Fruit fly (Drosophila melanogaster) whole organism, wandering third instar larva: ENCODE measurements around the gene mamo.

ENCODE experiments used
- Abd-B ChIP-seq: fragments of >200 bp; optimal IDR thresholded peaks from 2 replicates; lab custom pipeline; 2017; ENCODE audit warnings: missing biosample characterization, missing genetic modification characterization
- CrebA ChIP-seq: fragments of 200-800 bp; sonication (Bioruptor generic); optimal IDR thresholded peaks from 2 replicates; lab custom pipeline; 2016; ENCODE audit warnings: missing biosample characterization, mild to moderate bottlenecking, missing genetic modification characterization, borderline replicate concordance
- Dfd ChIP-seq: fragments of >200 bp; optimal IDR thresholded peaks from 2 replicates; lab custom pipeline; 2017; ENCODE audit warnings: missing biosample characterization, missing genetic modification characterization
- Dif ChIP-seq: fragments of 200-275, 200-300 bp; sonication (Bioruptor generic); optimal IDR thresholded peaks from 2 replicates; lab custom pipeline; 2018; ENCODE audit warnings: missing biosample characterization, missing genetic modification characterization; ENCODE audit not compliant: partially characterized antibody
- GATAd ChIP-seq: sonication (Bioruptor generic); optimal IDR thresholded peaks from 2 replicates; lab custom pipeline; 2016; ENCODE audit warnings: missing biosample characterization, missing genetic modification characterization
- Hnf4 ChIP-seq: fragments of 200-800 bp; sonication (Bioruptor generic); optimal IDR thresholded peaks from 2 replicates; lab custom pipeline; 2016; ENCODE audit warnings: missing biosample characterization, mild to moderate bottlenecking, missing genetic modification characterization
- Hr83 ChIP-seq: fragments of 200-300 bp; sonication (Bioruptor generic); optimal IDR thresholded peaks from 2 replicates; lab custom pipeline; 2016; ENCODE audit warnings: missing biosample characterization, mild to moderate bottlenecking, missing genetic modification characterization, moderate library complexity; ENCODE audit not compliant: poor library complexity, severe bottlenecking
- Myc ChIP-seq: fragments of >200 bp; optimal IDR thresholded peaks from 2 replicates; lab custom pipeline; 2017
- N ChIP-seq: fragments of >200 bp; optimal IDR thresholded peaks from 2 replicates; lab custom pipeline; 2018; ENCODE audit warnings: missing biosample characterization, missing external identifiers, missing genetic modification characterization
- OdsH ChIP-seq: fragments of 200-800 bp; sonication (Bioruptor generic); optimal IDR thresholded peaks from 2 replicates; lab custom pipeline; 2016; ENCODE audit warnings: missing biosample characterization, mild to moderate bottlenecking, missing genetic modification characterization
- Rel ChIP-seq, 2 experiments: fragments of 200-800 bp; sonication (Bioruptor generic) in 1 of 2; optimal IDR thresholded peaks; 2 replicates in 1 of 2; 3 replicates in 1 of 2; lab custom pipeline; 2016 to 2019; ENCODE audit warnings: mild to moderate bottlenecking in 2 of 2, missing biosample characterization in 2 of 2, missing genetic modification characterization in 2 of 2, moderate library complexity in 1 of 2
- Vsx2 ChIP-seq: fragments of 200-300, 225-300 bp; sonication (Bioruptor generic); optimal IDR thresholded peaks from 2 replicates; lab custom pipeline; 2018; ENCODE audit warnings: missing biosample characterization, missing genetic modification characterization; ENCODE audit not compliant: partially characterized antibody
- br ChIP-seq: fragments of 200-800 bp; sonication (Bioruptor generic); optimal IDR thresholded peaks from 2 replicates; lab custom pipeline; 2016; ENCODE audit warnings: missing biosample characterization, missing genetic modification characterization
- brk ChIP-seq: fragments of 200-800 bp; sonication (Bioruptor generic); optimal IDR thresholded peaks from 2 replicates; lab custom pipeline; 2016; ENCODE audit warnings: missing biosample characterization, mild to moderate bottlenecking, missing genetic modification characterization
- dl ChIP-seq, 2 experiments: fragments of 175-275, 200-275 bp in 1 of 2; fragments of 200-275 bp in 1 of 2; sonication (Bioruptor generic); optimal IDR thresholded peaks; lab custom pipeline; 2018; ENCODE audit warnings: mild to moderate bottlenecking in 2 of 2, missing biosample characterization in 2 of 2, missing genetic modification characterization in 2 of 2, moderate library complexity in 2 of 2; ENCODE audit not compliant: partially characterized antibody in 2 of 2, insufficient read depth in 1 of 2
- dmrt93B ChIP-seq: fragments of 200-800 bp; sonication (Bioruptor generic); optimal IDR thresholded peaks from 2 replicates; lab custom pipeline; 2018; ENCODE audit warnings: missing biosample characterization, mild to moderate bottlenecking, missing genetic modification characterization
- dsf ChIP-seq: sonication (Bioruptor generic); optimal IDR thresholded peaks from 2 replicates; lab custom pipeline; 2016; ENCODE audit warnings: missing biosample characterization, missing genetic modification characterization, borderline replicate concordance
- ey ChIP-seq: fragments of 200-800 bp; sonication (Bioruptor generic); optimal IDR thresholded peaks from 2 replicates; lab custom pipeline; 2016; ENCODE audit warnings: missing biosample characterization, missing genetic modification characterization
- foxo ChIP-seq, 2 experiments: fragments of 200-800 bp; sonication (Bioruptor generic); optimal IDR thresholded peaks; 2 replicates in 1 of 2; 3 replicates in 1 of 2; lab custom pipeline; 2016 to 2017; ENCODE audit warnings: missing biosample characterization in 2 of 2, missing genetic modification characterization in 2 of 2
- fru ChIP-seq: fragments of 200-800 bp; sonication (Bioruptor generic); optimal IDR thresholded peaks from 3 replicates; lab custom pipeline; 2016; ENCODE audit warnings: missing biosample characterization, mild to moderate bottlenecking, missing genetic modification characterization
- h ChIP-seq: fragments of 200-800 bp; sonication (Bioruptor generic); optimal IDR thresholded peaks from 3 replicates; lab custom pipeline; 2016; ENCODE audit warnings: missing biosample characterization, mild to moderate bottlenecking, missing genetic modification characterization
- psq ChIP-seq: fragments of 200-800 bp; sonication (Bioruptor generic); optimal IDR thresholded peaks from 3 replicates; lab custom pipeline; 2017; ENCODE audit warnings: missing biosample characterization, mild to moderate bottlenecking, missing genetic modification characterization, moderate library complexity
- sage ChIP-seq: fragments of 200-800 bp; sonication (Bioruptor generic); optimal IDR thresholded peaks from 2 replicates; lab custom pipeline; 2016; ENCODE audit warnings: missing biosample characterization, mild to moderate bottlenecking, missing genetic modification characterization
- tai ChIP-seq: sonication (Bioruptor generic); optimal IDR thresholded peaks from 2 replicates; lab custom pipeline; 2016; ENCODE audit warnings: missing biosample characterization, missing genetic modification characterization
- usp ChIP-seq: fragments of >200 bp; optimal IDR thresholded peaks from 2 replicates; lab custom pipeline; 2017; ENCODE audit warnings: missing biosample characterization, missing genetic modification characterization
- woc ChIP-seq: sonication (Bioruptor generic); optimal IDR thresholded peaks from 2 replicates; lab custom pipeline; 2016; ENCODE audit warnings: missing biosample characterization, mild to moderate bottlenecking, missing genetic modification characterization

The mamo gene

dm6 chrX:13983057-13983456 lies 7.3 kb downstream of the mamo start:
- TF ChIP-seq tai (GFP tag; lab: Kevin White, UChicago) (no peak), Rel (GFP tag; optimal IDR thresholded peaks at IDR 0.05; lab: Kevin White, UChicago) (no peak), Rel (tag; optimal IDR thresholded peaks at IDR 0.05; lab: Kevin White, UChicago) (no peak), Dfd (peak; percentile 5), GATAd (GFP tag; lab: Kevin White, UChicago) (no peak)
- TF ChIP-seq, all 38 proteins: peak for 1

dm6 chrX:13980271-13980670 lies 10.1 kb downstream of the mamo start:
- TF ChIP-seq psq (GFP tag; lab: Kevin White, UChicago): peak; percentile 59
- TF ChIP-seq foxo (GFP tag; optimal IDR thresholded peaks at IDR 0.05; lab: Kevin White, UChicago): no peak

- peak in 1 of 2 experiments; percentile 4 for TF ChIP-seq foxo (GFP tag; optimal IDR thresholded peaks at IDR 0.05; lab: Kevin White, UChicago)
- no peak for TF ChIP-seq Vsx2 (GFP tag; lab: Kevin White, UChicago)
- peak; percentile 2 for TF ChIP-seq h (GFP tag; lab: Kevin White, UChicago)
- TF ChIP-seq Myc (lab: Kevin White, UChicago): no peak
- TF ChIP-seq N (GFP tag; lab: Kevin White, UChicago): no peak
- TF ChIP-seq tai (GFP tag; lab: Kevin White, UChicago): no peak
- TF ChIP-seq Dif: no peak
Measured at dm6 chrX:13972402-13972994, 17.8 kb downstream of the mamo start.

- TF ChIP-seq foxo (GFP tag; optimal IDR thresholded peaks at IDR 0.05; lab: Kevin White, UChicago): no peak
- TF ChIP-seq CrebA (GFP tag; lab: Kevin White, UChicago): no peak
- TF ChIP-seq br: no peak
- no peak for TF ChIP-seq Hnf4 (GFP tag; lab: Kevin White, UChicago)
- TF ChIP-seq Dif: no peak
- TF ChIP-seq Abd-B (GFP tag; lab: Kevin White, UChicago): no peak
- TF ChIP-seq brk (GFP tag; lab: Kevin White, UChicago): no peak
- TF ChIP-seq dl (GFP tag; optimal IDR thresholded peaks at IDR 0.05; lab: Kevin White, UChicago; ENCODE audit: insufficient read depth in 1 of 2, partially characterized antibody in 2 of 2): no peak
Measured at dm6 chrX:13964822-13965221, 25.5 kb downstream of the mamo start.

- TF ChIP-seq h (GFP tag; lab: Kevin White, UChicago): no peak
- no peak for TF ChIP-seq OdsH
- TF ChIP-seq sage (GFP tag; lab: Kevin White, UChicago): no peak
- TF ChIP-seq fru (GFP tag; lab: Kevin White, UChicago): no peak
- no peak for TF ChIP-seq GATAd (GFP tag; lab: Kevin White, UChicago)
- no peak for TF ChIP-seq tai (GFP tag; lab: Kevin White, UChicago)
- TF ChIP-seq usp (GFP tag; lab: Kevin White, UChicago): no peak
- no peak for TF ChIP-seq ey (GFP tag; lab: Kevin White, UChicago)
- TF ChIP-seq, all 38 proteins: peak for 0
Measured at dm6 chrX:13954936-13955335, 35.4 kb downstream of the mamo start, which contains the start of gene CG11068. Gene CG11068, plus strand, starts transcription at chrX:13955236.

- TF ChIP-seq GATAd (GFP tag; lab: Kevin White, UChicago) (no peak), usp (GFP tag; lab: Kevin White, UChicago) (no peak), woc (GFP tag; lab: Kevin White, UChicago) (no peak), Hr83 (GFP tag; lab: Kevin White, UChicago) (no peak), tai (GFP tag; lab: Kevin White, UChicago) (no peak), dsf (GFP tag; lab: Kevin White, UChicago) (no peak), psq (GFP tag; lab: Kevin White, UChicago) (no peak), dmrt93B (GFP tag; lab: Kevin White, UChicago) (no peak), fru (GFP tag; lab: Kevin White, UChicago) (no peak), N (GFP tag; lab: Kevin White, UChicago) (no peak)
Measured at dm6 chrX:13954286-13954685, 36.0 kb downstream of the mamo start.
